Worm (Caenorhabditis elegans): ENCODE measurements around the gene ugt-11.

DNA sequence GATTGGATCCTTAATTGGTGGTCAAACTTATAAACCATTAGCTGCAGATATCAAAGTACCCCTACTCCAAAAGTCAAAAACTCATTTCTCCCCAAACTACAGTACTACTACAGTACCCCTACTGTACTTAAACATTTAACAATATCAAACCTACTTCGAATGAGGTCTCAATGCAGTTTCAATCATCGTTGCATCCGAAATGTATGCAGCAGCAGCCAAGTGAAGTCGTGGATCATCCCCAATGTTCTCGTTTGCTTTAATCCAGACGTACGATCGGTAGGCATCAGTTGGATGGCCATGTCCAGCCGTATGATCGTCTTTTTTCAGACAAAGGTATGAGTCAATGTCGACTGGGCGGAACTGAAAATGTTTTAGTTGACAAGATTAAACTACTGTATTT, 37.3 kb downstream of the ugt-11 start:
- no peak for TF ChIP-seq cog-1 (tag; optimal IDR thresholded peaks at IDR 0.05)
- TF ChIP-seq T22C8.4 (GFP tag; IDR thresholded peaks at IDR 0.05): no peak
- no peak for TF ChIP-seq flt-1 (GFP tag; IDR thresholded peaks at IDR 0.05)
- no peak for TF ChIP-seq ztf-23 (GFP tag; IDR thresholded peaks at IDR 0.05)
- TF ChIP-seq ref-1 (GFP tag; conservative IDR thresholded peaks at IDR 0.05): no peak
- TF ChIP-seq klf-2 (GFP tag; conservative IDR thresholded peaks at IDR 0.05): no peak

All from whole organism, midembryonic.